Fruit fly (Drosophila melanogaster) whole organism, embryonic: ENCODE measurements around the gene Spt7.
A peak's percentile ranks its signal among the peaks of the same experiment; 100 is the strongest.

ENCODE experiments used
- ATbp ChIP-seq: fragments of 200-800 bp; sonication (Bioruptor generic); optimal IDR thresholded peaks from 2 replicates; lab custom pipeline; 2017; ENCODE audit warnings: missing biosample characterization, mild to moderate bottlenecking, missing genetic modification characterization, missing genetic modification reagents
- B-H1 ChIP-seq: fragments of 200-800 bp; sonication (Bioruptor generic); IDR thresholded peaks from 3 replicates; pipeline ENCODE4 v1.3.6; 2022; ENCODE audit warnings: missing biosample characterization, missing genetic modification characterization
- CG10267 ChIP-seq: fragments of 200-800 bp; sonication (Bioruptor generic); optimal IDR thresholded peaks from 2 replicates; lab custom pipeline; 2018; ENCODE audit warnings: missing biosample characterization, mild to moderate bottlenecking, missing genetic modification characterization, moderate library complexity
- CG10366 ChIP-seq: fragments of 200-800 bp; sonication (Bioruptor generic); IDR thresholded peaks from 2 replicates; pipeline ENCODE4 v1.3.6; 2022; ENCODE audit warnings: missing biosample characterization, missing genetic modification characterization
- CG13296 ChIP-seq: fragments of 200-800 bp; sonication (Bioruptor generic); optimal IDR thresholded peaks from 3 replicates; lab custom pipeline; 2018; ENCODE audit warnings: missing biosample characterization, mild to moderate bottlenecking, missing genetic modification characterization
- CG13624 ChIP-seq: fragments of 200-800 bp; sonication (Bioruptor generic); optimal IDR thresholded peaks from 2 replicates; lab custom pipeline; 2016; ENCODE audit warnings: missing biosample characterization, missing genetic modification characterization
- CG14965 ChIP-seq: fragments of 200-800 bp; sonication (Bioruptor generic); optimal IDR thresholded peaks from 2 replicates; lab custom pipeline; 2016; ENCODE audit warnings: missing biosample characterization, missing genetic modification characterization, borderline replicate concordance
- CG16813 ChIP-seq: fragments of 200-800 bp; sonication (Bioruptor generic); IDR thresholded peaks from 3 replicates; pipeline ENCODE4 v1.3.6; 2022; ENCODE audit warnings: missing biosample characterization, missing genetic modification characterization; ENCODE audit not compliant: partially characterized antibody
- CG17829 ChIP-seq: fragments of 200-800 bp; optimal IDR thresholded peaks from 2 replicates; lab custom pipeline; 2019; ENCODE audit warnings: missing biosample characterization, mild to moderate bottlenecking, missing genetic modification characterization, moderate library complexity
- CG18619 ChIP-seq: fragments of 200-800 bp; sonication (Bioruptor generic); optimal IDR thresholded peaks from 3 replicates; lab custom pipeline; 2017; ENCODE audit warnings: missing biosample characterization, mild to moderate bottlenecking, missing genetic modification characterization
- CG31441 ChIP-seq: fragments of 200-800 bp; sonication (Bioruptor generic); IDR thresholded peaks from 2 replicates; pipeline ENCODE4 v1.3.6; 2022; ENCODE audit warnings: missing biosample characterization, missing genetic modification characterization
- CG33557 ChIP-seq: fragments of 200-800 bp; sonication (Bioruptor generic); optimal IDR thresholded peaks from 2 replicates; lab custom pipeline; 2019; ENCODE audit warnings: missing biosample characterization, mild to moderate bottlenecking, missing genetic modification characterization, moderate library complexity
- CG4404 ChIP-seq: fragments of 200-800 bp; sonication (Bioruptor generic); IDR thresholded peaks from 2 replicates; pipeline ENCODE4 v1.3.6; 2022; ENCODE audit warnings: missing biosample characterization, missing genetic modification characterization
- CG4820 ChIP-seq: fragments of 200-800 bp; sonication (Bioruptor generic); optimal IDR thresholded peaks from 3 replicates; lab custom pipeline; 2016; ENCODE audit warnings: missing biosample characterization, missing genetic modification characterization
- CG6175 ChIP-seq: fragments of 200-800 bp; sonication (Bioruptor generic); IDR thresholded peaks from 3 replicates; pipeline ENCODE4 v1.3.6; 2022; ENCODE audit warnings: missing biosample characterization, missing genetic modification characterization
- CG7556 ChIP-seq: fragments of 200-800 bp; sonication (Bioruptor generic); optimal IDR thresholded peaks from 2 replicates; lab custom pipeline; 2017; ENCODE audit warnings: missing biosample characterization, mild to moderate bottlenecking, missing genetic modification characterization
- CG9797 ChIP-seq: fragments of 200-800 bp; sonication (Bioruptor generic); optimal IDR thresholded peaks from 3 replicates; lab custom pipeline; 2018; ENCODE audit warnings: missing biosample characterization, mild to moderate bottlenecking, missing genetic modification characterization
- CoRest ChIP-seq: fragments of 200-800 bp; sonication (Bioruptor generic); optimal IDR thresholded peaks from 3 replicates; lab custom pipeline; 2018; ENCODE audit warnings: missing biosample characterization, mild to moderate bottlenecking, missing genetic modification characterization, moderate library complexity
- Deaf1 ChIP-seq: fragments of 200-800 bp; optimal IDR thresholded peaks from 3 replicates; lab custom pipeline; 2019; ENCODE audit warnings: missing biosample characterization, mild to moderate bottlenecking, missing genetic modification characterization, moderate library complexity
- Dip2 ChIP-seq: fragments of 200-800 bp; sonication (Bioruptor generic); IDR thresholded peaks from 2 replicates; pipeline ENCODE4 v1.3.6; 2022; ENCODE audit warnings: missing biosample characterization, missing genetic modification characterization
- Doc3 ChIP-seq: fragments of 200-800 bp; sonication (Bioruptor generic); IDR thresholded peaks from 3 replicates; pipeline ENCODE4 v1.3.6; 2022; ENCODE audit warnings: missing biosample characterization, missing genetic modification characterization; ENCODE audit not compliant: partially characterized antibody
- Gug ChIP-seq: fragments of 200-800 bp; sonication (Bioruptor generic); IDR thresholded peaks from 4 replicates; pipeline ENCODE4 v1.3.6; 2022; ENCODE audit warnings: missing biosample characterization, missing genetic modification characterization
- H2.0 ChIP-seq: fragments of 200-800 bp; sonication (Bioruptor generic); IDR thresholded peaks from 2 replicates; pipeline ENCODE4 v1.3.6; 2022; ENCODE audit warnings: missing biosample characterization, missing genetic modification characterization
- HmgD ChIP-seq: fragments of 200-800 bp; sonication (Bioruptor generic); optimal IDR thresholded peaks from 3 replicates; lab custom pipeline; 2016; ENCODE audit warnings: missing biosample characterization, missing genetic modification characterization
- Hr39 ChIP-seq: fragments of >200 bp; optimal IDR thresholded peaks from 2 replicates; lab custom pipeline; 2017
- Lhr ChIP-seq: fragments of 200-800 bp; sonication (Bioruptor generic); optimal IDR thresholded peaks from 3 replicates; lab custom pipeline; 2017; ENCODE audit warnings: mild to moderate bottlenecking, missing biosample characterization, missing genetic modification reagents, missing genetic modification characterization
- MTF-1 ChIP-seq: fragments of 200-800 bp; sonication (Bioruptor generic); optimal IDR thresholded peaks from 2 replicates; lab custom pipeline; 2018; ENCODE audit warnings: missing biosample characterization, mild to moderate bottlenecking, missing genetic modification characterization, borderline replicate concordance
- Myb ChIP-seq: fragments of 200-800 bp; sonication (Bioruptor generic); optimal IDR thresholded peaks from 2 replicates; lab custom pipeline; 2016; ENCODE audit warnings: missing biosample characterization, missing genetic modification characterization
- Ptx1 ChIP-seq: fragments of 200-800 bp; sonication (Bioruptor generic); IDR thresholded peaks from 2 replicates; pipeline ENCODE4 v1.3.6; 2022; ENCODE audit warnings: missing biosample characterization, missing genetic modification characterization
- Scr ChIP-seq: fragments of 200-800 bp; sonication (Bioruptor generic); IDR thresholded peaks from 2 replicates; pipeline ENCODE4 v1.3.6; 2022; ENCODE audit warnings: missing biosample characterization, missing genetic modification characterization; ENCODE audit not compliant: partially characterized antibody
- Stat92E ChIP-seq, 3 experiments: fragments of >200 bp in 2 of 3; fragments of 200-800 bp in 1 of 3; sonication (Bioruptor generic) in 1 of 3; optimal IDR thresholded peaks; 2 replicates each; lab custom pipeline; 2017 to 2019; ENCODE audit warnings: missing biosample characterization in 3 of 3, missing genetic modification characterization in 3 of 3, mild to moderate bottlenecking in 1 of 3, moderate library complexity in 1 of 3
- Trl ChIP-seq, 3 experiments: fragments of >200 bp in 2 of 3; fragments of 200-800 bp in 1 of 3; sonication (Bioruptor generic) in 1 of 3; optimal IDR thresholded peaks; 2 replicates in 1 of 3; 3 replicates in 2 of 3; lab custom pipeline; 2016 to 2017; ENCODE audit warnings: missing biosample characterization in 1 of 3, missing genetic modification characterization in 1 of 3
- abd-A ChIP-seq: fragments of 200-800 bp; sonication (Bioruptor generic); optimal IDR thresholded peaks from 3 replicates; lab custom pipeline; 2019; ENCODE audit warnings: missing biosample characterization, mild to moderate bottlenecking, missing genetic modification characterization, moderate library complexity
- al ChIP-seq: fragments of 200-800 bp; sonication (Bioruptor generic); IDR thresholded peaks from 2 replicates; pipeline ENCODE4 v1.3.6; 2022; ENCODE audit warnings: missing biosample characterization, missing genetic modification characterization
- cad ChIP-seq: fragments of >200 bp; optimal IDR thresholded peaks from 2 replicates; lab custom pipeline; 2017; ENCODE audit warnings: missing biosample characterization, missing genetic modification characterization
- chn ChIP-seq: fragments of 200-800 bp; sonication (Bioruptor generic); optimal IDR thresholded peaks from 2 replicates; lab custom pipeline; 2016; ENCODE audit warnings: missing biosample characterization, missing genetic modification characterization
- da ChIP-seq: fragments of 200-800 bp; sonication (Bioruptor generic); optimal IDR thresholded peaks from 2 replicates; lab custom pipeline; 2016; ENCODE audit warnings: missing biosample characterization, missing genetic modification characterization
- gcm ChIP-seq: fragments of 200-800 bp; sonication (Bioruptor generic); optimal IDR thresholded peaks from 2 replicates; lab custom pipeline; 2019; ENCODE audit warnings: missing biosample characterization, mild to moderate bottlenecking, missing genetic modification characterization, moderate library complexity
- gem ChIP-seq: fragments of 200-800 bp; sonication (Bioruptor generic); optimal IDR thresholded peaks from 2 replicates; lab custom pipeline; 2019; ENCODE audit warnings: missing biosample characterization, mild to moderate bottlenecking, missing genetic modification characterization, moderate library complexity
- ken ChIP-seq: fragments of 200-800 bp; sonication (Bioruptor generic); IDR thresholded peaks from 3 replicates; pipeline ENCODE4 v1.3.6; 2022; ENCODE audit warnings: missing biosample characterization, missing genetic modification characterization
- mam ChIP-seq: fragments of 200-800 bp; sonication (Bioruptor generic); optimal IDR thresholded peaks from 3 replicates; lab custom pipeline; 2016; ENCODE audit warnings: missing biosample characterization, missing genetic modification characterization
- row ChIP-seq: fragments of 200-800 bp; sonication (Bioruptor generic); IDR thresholded peaks from 3 replicates; pipeline ENCODE4 v1.3.6; 2022; ENCODE audit warnings: missing biosample characterization, missing genetic modification characterization
- salm ChIP-seq: fragments of 200-800 bp; sonication (Bioruptor generic); optimal IDR thresholded peaks from 2 replicates; lab custom pipeline; 2018; ENCODE audit warnings: missing biosample characterization, mild to moderate bottlenecking, missing genetic modification characterization
- scrt ChIP-seq: fragments of 200-800 bp; sonication (Bioruptor generic); optimal IDR thresholded peaks from 2 replicates; lab custom pipeline; 2018; ENCODE audit warnings: missing biosample characterization, mild to moderate bottlenecking, missing genetic modification characterization, moderate library complexity
- ssp ChIP-seq: fragments of 200-800 bp; sonication (Bioruptor generic); IDR thresholded peaks from 2 replicates; pipeline ENCODE4 v1.3.6; 2022; ENCODE audit warnings: missing biosample characterization, missing genetic modification characterization
- zfh1 ChIP-seq: fragments of 200-800 bp; sonication (Bioruptor generic); IDR thresholded peaks from 3 replicates; pipeline ENCODE4 v1.3.6; 2022; ENCODE audit warnings: missing biosample characterization, missing genetic modification characterization
- zfh2 ChIP-seq: fragments of 200-800 bp; sonication (Bioruptor generic); optimal IDR thresholded peaks from 2 replicates; lab custom pipeline; 2016; ENCODE audit warnings: missing biosample characterization, missing genetic modification characterization

Gene Spt7

DNA sequence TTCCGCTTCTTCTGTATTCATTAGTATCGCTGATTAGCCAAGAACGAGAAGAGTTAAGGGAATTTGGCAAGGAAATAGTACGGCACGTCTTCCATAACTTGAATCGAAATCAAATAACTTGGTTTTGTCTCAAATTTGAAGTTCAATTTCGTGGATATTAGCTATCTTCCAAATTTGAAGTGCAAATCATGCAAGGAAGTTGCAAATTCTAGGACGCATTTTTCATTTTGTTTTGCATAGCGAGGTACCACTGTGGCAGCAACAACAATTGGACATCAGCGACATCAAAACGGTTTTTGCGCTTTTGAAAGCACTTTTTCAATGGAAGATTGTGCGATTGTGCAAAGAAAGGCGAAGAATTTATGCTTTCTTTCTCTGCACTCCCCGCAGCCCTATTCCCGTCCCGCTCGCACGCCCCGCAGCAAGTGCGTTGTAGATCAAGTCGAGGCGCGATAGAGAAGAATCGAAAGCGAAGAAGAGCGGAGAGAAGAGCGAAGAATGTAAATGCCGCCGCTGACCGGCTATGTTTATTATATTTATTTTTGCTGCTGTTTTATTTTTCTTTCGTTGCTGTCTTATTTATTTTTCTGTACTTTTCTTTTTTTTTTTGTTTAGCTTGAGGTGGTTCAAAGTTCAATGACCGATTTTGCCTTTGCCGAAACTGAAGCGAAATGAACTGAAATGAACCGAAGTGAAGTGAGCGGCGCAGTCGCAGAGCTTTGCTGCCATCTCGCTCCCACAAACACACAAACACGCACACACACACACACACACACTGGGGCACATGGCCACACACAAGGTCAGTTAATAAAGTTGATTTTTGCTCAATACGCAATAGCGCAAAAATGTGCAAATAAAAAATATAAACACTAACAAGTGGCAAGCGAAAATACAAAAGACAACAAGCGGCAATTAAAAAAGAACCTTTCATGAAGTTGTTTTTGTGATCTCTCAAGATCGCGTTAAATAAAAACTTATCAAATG lies 31.2 kb downstream of the Spt7 start (continued):
- 0 out of 2 replicates have a peak, but pooled peaks have one; percentile 20 for TF ChIP-seq ssp (GFP tag; lab: Robert Waterston, UW)
- TF ChIP-seq Deaf1 (tag; lab: Kevin White, UChicago) = no peak
- no peak for TF ChIP-seq Hr39 (lab: Kevin White, UChicago)
- no peak for TF ChIP-seq Stat92E (GFP tag; optimal IDR thresholded peaks at IDR 0.05; lab: Kevin White, UChicago)
- TF ChIP-seq cad (GFP tag; lab: Kevin White, UChicago) = no peak
- no peak for TF ChIP-seq CG4820 (GFP tag; lab: Kevin White, UChicago)
- TF ChIP-seq CG9797 (GFP tag; lab: Kevin White, UChicago) = no peak
- TF ChIP-seq al (GFP tag; lab: Robert Waterston, UW) = peak; percentile 70
- TF ChIP-seq CG13624 (GFP tag; lab: Kevin White, UChicago) = peak; percentile 57
- TF ChIP-seq Doc3 = no peak
- no peak for TF ChIP-seq HmgD (GFP tag; lab: Kevin White, UChicago)
- 0 out of 2 replicates have a peak, but pooled peaks have one; percentile 34 for TF ChIP-seq H2.0
- no peak for TF ChIP-seq MTF-1
- TF ChIP-seq zfh1 = peak; percentile 33; the same call in 1 of the 3 replicates
- no peak for TF ChIP-seq Scr
- TF ChIP-seq Trl (optimal IDR thresholded peaks at IDR 0.05; lab: Kevin White, UChicago) = peak; percentile 19 to 32
- no peak for TF ChIP-seq Trl (GFP tag; optimal IDR thresholded peaks at IDR 0.05; lab: Kevin White, UChicago)
- TF ChIP-seq zfh2 (GFP tag; lab: Kevin White, UChicago) = peak; percentile 89
- TF ChIP-seq Dip2 (GFP tag; lab: Robert Waterston, UW) = no peak
- TF ChIP-seq gcm = no peak
- TF ChIP-seq Gug (GFP tag; lab: Robert Waterston, UW) = peak; percentile 66; the same call in 3 of the 4 replicates
- TF ChIP-seq CG31441 = peak; percentile 12; the same call in 1 of the 2 replicates
- TF ChIP-seq CG16813 (GFP tag; lab: Robert Waterston, UW) = no peak
- peak; percentile 16 for TF ChIP-seq CG18619 (GFP tag; lab: Kevin White, UChicago)
- TF ChIP-seq row (GFP tag; lab: Robert Waterston, UW) = peak; percentile 64
- peak; percentile 40; the same call in 1 of the 2 replicates for TF ChIP-seq CG4404
- peak; percentile 20 for TF ChIP-seq ATbp (GFP tag; lab: Kevin White, UChicago)
- TF ChIP-seq Myb (GFP tag; lab: Kevin White, UChicago) = peak; percentile 44
- no peak for TF ChIP-seq chn (GFP tag; lab: Kevin White, UChicago)
- peak; percentile 66 for TF ChIP-seq gem (tag; lab: Kevin White, UChicago)
- peak; percentile 78 for TF ChIP-seq mam (GFP tag; lab: Kevin White, UChicago)
- TF ChIP-seq CG7556 (GFP tag; lab: Kevin White, UChicago) = peak; percentile 1
- TF ChIP-seq CoRest (tag; lab: Kevin White, UChicago) = peak; percentile 48
- TF ChIP-seq B-H1 (GFP tag; lab: Robert Waterston, UW) = peak; percentile 38; the same call in 1 of the 3 replicates
- TF ChIP-seq CG10366 = peak; percentile 62
- no peak for TF ChIP-seq CG14965 (GFP tag; lab: Kevin White, UChicago)
- TF ChIP-seq CG17829 (tag; lab: Kevin White, UChicago) = peak; percentile 0
- peak; percentile 17 for TF ChIP-seq CG13296 (GFP tag; lab: Kevin White, UChicago)
- TF ChIP-seq Lhr = no peak
- 0 out of 3 replicates have a peak, but pooled peaks have one; percentile 44 for TF ChIP-seq CG6175 (GFP tag; lab: Robert Waterston, UW)
- no peak for TF ChIP-seq da
- no peak for TF ChIP-seq salm (tag; lab: Kevin White, UChicago)
- TF ChIP-seq Ptx1 (GFP tag; lab: Robert Waterston, UW) = peak; percentile 75
- TF ChIP-seq CG10267 (tag; lab: Kevin White, UChicago) = no peak
- TF ChIP-seq ken (GFP tag; lab: Robert Waterston, UW) = peak; percentile 47; the same call in 1 of the 3 replicates
- TF ChIP-seq scrt (GFP tag; lab: Kevin White, UChicago) = peak; percentile 33
- no peak for TF ChIP-seq abd-A (tag; lab: Kevin White, UChicago)
- TF ChIP-seq CG33557 (GFP tag; lab: Kevin White, UChicago) = no peak
